Fruit fly (Drosophila melanogaster) whole organism, prepupa: ENCODE measurements around the gene CG34276.
A peak's percentile ranks its signal among the peaks of the same experiment; 100 is the strongest.

Experiments used
- Blimp-1 ChIP-seq: fragments of 200-800 bp; sonication (Bioruptor generic); optimal IDR thresholded peaks from 3 replicates; lab custom pipeline; 2017; ENCODE audit warnings: missing biosample characterization, missing genetic modification characterization, mild to moderate bottlenecking, moderate library complexity, missing genetic modification reagents
- CG10631 ChIP-seq: fragments of 200-800 bp; sonication (Bioruptor generic); optimal IDR thresholded peaks from 2 replicates; lab custom pipeline; 2016; ENCODE audit warnings: missing biosample characterization, missing genetic modification characterization
- CG10669 ChIP-seq: fragments of 200-800 bp; sonication (Bioruptor generic); optimal IDR thresholded peaks from 3 replicates; lab custom pipeline; 2018; ENCODE audit warnings: missing biosample characterization, mild to moderate bottlenecking, missing genetic modification characterization, moderate library complexity
- CG11762 ChIP-seq: fragments of 200-800 bp; sonication (Bioruptor generic); optimal IDR thresholded peaks from 3 replicates; lab custom pipeline; 2016; ENCODE audit warnings: missing biosample characterization, missing genetic modification characterization; ENCODE audit not compliant: insufficient read depth
- CG11902 ChIP-seq: fragments of 200-800 bp; sonication (Bioruptor generic); optimal IDR thresholded peaks from 3 replicates; lab custom pipeline; 2016; ENCODE audit warnings: missing biosample characterization, missing genetic modification characterization
- CG15336 ChIP-seq: fragments of 200-800 bp; sonication (Bioruptor generic); IDR thresholded peaks from 2 replicates; pipeline ENCODE4 v1.3.6; 2022; ENCODE audit warnings: missing biosample characterization, missing genetic modification characterization
- CG16779 ChIP-seq: fragments of 200-800 bp; sonication (Bioruptor generic); optimal IDR thresholded peaks from 3 replicates; lab custom pipeline; 2017; ENCODE audit warnings: missing biosample characterization, mild to moderate bottlenecking, missing genetic modification characterization
- CG31627 ChIP-seq: fragments of 200-800 bp; sonication (Bioruptor generic); optimal IDR thresholded peaks from 3 replicates; lab custom pipeline; 2016; ENCODE audit warnings: missing biosample characterization, missing genetic modification characterization
- CG32006 ChIP-seq: fragments of 200-800 bp; sonication (Bioruptor generic); optimal IDR thresholded peaks from 3 replicates; lab custom pipeline; 2017; ENCODE audit warnings: missing biosample characterization, mild to moderate bottlenecking, missing genetic modification characterization
- CG34406 ChIP-seq: fragments of 200-800 bp; sonication (Bioruptor generic); optimal IDR thresholded peaks from 3 replicates; lab custom pipeline; 2016; ENCODE audit warnings: missing biosample characterization, missing genetic modification characterization
- CG3919 ChIP-seq: fragments of 200-800 bp; sonication (Bioruptor generic); optimal IDR thresholded peaks from 3 replicates; lab custom pipeline; 2016; ENCODE audit warnings: missing biosample characterization, missing genetic modification characterization
- CG4318 ChIP-seq: fragments of 200-800 bp; sonication (Bioruptor generic); optimal IDR thresholded peaks from 3 replicates; lab custom pipeline; 2017; ENCODE audit warnings: missing biosample characterization, mild to moderate bottlenecking, missing genetic modification characterization
- CG6163 ChIP-seq: fragments of 200-800 bp; sonication (Bioruptor generic); IDR thresholded peaks from 3 replicates; pipeline ENCODE4 v1.3.6; 2022; ENCODE audit warnings: missing biosample characterization, missing genetic modification characterization
- CG6276 ChIP-seq: fragments of 200-800 bp; sonication (Bioruptor generic); optimal IDR thresholded peaks from 2 replicates; lab custom pipeline; 2017; ENCODE audit warnings: missing biosample characterization, mild to moderate bottlenecking, missing genetic modification characterization
- CG6792 ChIP-seq: fragments of 200-800 bp; sonication (Bioruptor generic); optimal IDR thresholded peaks from 3 replicates; lab custom pipeline; 2016; ENCODE audit warnings: missing biosample characterization, missing genetic modification characterization
- CG6808 ChIP-seq: fragments of 200-800 bp; sonication (Bioruptor generic); optimal IDR thresholded peaks from 3 replicates; lab custom pipeline; 2017; ENCODE audit warnings: missing biosample characterization, missing genetic modification characterization, mild to moderate bottlenecking, moderate library complexity, missing genetic modification reagents
- CG6854 ChIP-seq: fragments of 200-800 bp; sonication (Bioruptor generic); optimal IDR thresholded peaks from 2 replicates; lab custom pipeline; 2017; ENCODE audit warnings: missing biosample characterization, mild to moderate bottlenecking, missing genetic modification characterization
- CG7368 ChIP-seq: fragments of 200-800 bp; sonication (Bioruptor generic); optimal IDR thresholded peaks from 3 replicates; lab custom pipeline; 2016; ENCODE audit warnings: missing biosample characterization, missing genetic modification characterization
- CG8119 ChIP-seq: fragments of 200-800 bp; sonication (Bioruptor generic); IDR thresholded peaks from 3 replicates; pipeline ENCODE4 v1.3.6; 2022; ENCODE audit warnings: missing biosample characterization, missing genetic modification characterization
- CG8319 ChIP-seq: fragments of 200-800 bp; sonication (Bioruptor generic); optimal IDR thresholded peaks from 3 replicates; lab custom pipeline; 2016; ENCODE audit warnings: missing biosample characterization, missing genetic modification characterization
- CG9139 ChIP-seq: fragments of 200-800 bp; sonication (Bioruptor generic); optimal IDR thresholded peaks from 3 replicates; lab custom pipeline; 2017; ENCODE audit warnings: missing biosample characterization, mild to moderate bottlenecking, missing genetic modification characterization
- Eip75B ChIP-seq: fragments of 200-800 bp; sonication (Bioruptor generic); optimal IDR thresholded peaks from 3 replicates; lab custom pipeline; 2016; ENCODE audit warnings: missing biosample characterization, missing genetic modification characterization
- Eip78C ChIP-seq: fragments of 200-800 bp; sonication (Bioruptor generic); peaks from one replicate; lab custom pipeline; 2016; ENCODE audit warnings: missing biosample characterization, missing genetic modification characterization
- Eip93F ChIP-seq: fragments of 200-800 bp; sonication (Bioruptor generic); optimal IDR thresholded peaks from 2 replicates; lab custom pipeline; 2016; ENCODE audit warnings: missing biosample characterization, mild to moderate bottlenecking, missing genetic modification characterization
- Ets21C ChIP-seq: fragments of 200-800 bp; sonication (Bioruptor generic); optimal IDR thresholded peaks from 3 replicates; lab custom pipeline; 2016; ENCODE audit warnings: missing biosample characterization, missing genetic modification characterization
- Ets96B ChIP-seq: fragments of 200-800 bp; optimal IDR thresholded peaks from 2 replicates; lab custom pipeline; 2019; ENCODE audit warnings: missing biosample characterization, mild to moderate bottlenecking, missing genetic modification characterization, moderate library complexity
- Gug ChIP-seq: fragments of 200-800 bp; sonication (Bioruptor generic); IDR thresholded peaks from 2 replicates; pipeline ENCODE4 v1.3.6; 2022; ENCODE audit warnings: missing biosample characterization, missing genetic modification characterization
- Hr38 ChIP-seq: sonication (Bioruptor generic); optimal IDR thresholded peaks from 2 replicates; lab custom pipeline; 2016; ENCODE audit warnings: missing biosample characterization, missing genetic modification characterization
- Hr4 ChIP-seq: fragments of 200-800 bp; sonication (Bioruptor generic); optimal IDR thresholded peaks from 3 replicates; lab custom pipeline; 2016; ENCODE audit warnings: missing biosample characterization, missing genetic modification characterization
- Met ChIP-seq: fragments of 200-800 bp; sonication (Bioruptor generic); optimal IDR thresholded peaks from 3 replicates; lab custom pipeline; 2016; ENCODE audit warnings: missing biosample characterization, missing genetic modification characterization
- OdsH ChIP-seq: fragments of 200-800 bp; sonication (Bioruptor generic); optimal IDR thresholded peaks from 3 replicates; lab custom pipeline; 2016; ENCODE audit warnings: missing biosample characterization, missing genetic modification characterization
- Smox ChIP-seq: fragments of 200-800 bp; sonication (Bioruptor generic); optimal IDR thresholded peaks from 3 replicates; lab custom pipeline; 2016; ENCODE audit warnings: missing biosample characterization, missing genetic modification characterization
- Sox102F ChIP-seq: fragments of 200-800 bp; sonication (Bioruptor generic); optimal IDR thresholded peaks from 2 replicates; lab custom pipeline; 2016; ENCODE audit warnings: missing biosample characterization, mild to moderate bottlenecking, missing genetic modification characterization
- Sox14 ChIP-seq: fragments of 200-800 bp; sonication (Bioruptor generic); optimal IDR thresholded peaks from 3 replicates; lab custom pipeline; 2016; ENCODE audit warnings: missing biosample characterization, missing genetic modification characterization
- achi ChIP-seq: fragments of 200-800 bp; sonication (Bioruptor generic); optimal IDR thresholded peaks from 3 replicates; lab custom pipeline; 2016; ENCODE audit warnings: missing biosample characterization, missing genetic modification characterization
- acj6 ChIP-seq: fragments of 200-800 bp; sonication (Bioruptor generic); optimal IDR thresholded peaks from 3 replicates; lab custom pipeline; 2016; ENCODE audit warnings: missing biosample characterization, missing genetic modification characterization
- cyc ChIP-seq: fragments of 200-800 bp; sonication (Bioruptor generic); optimal IDR thresholded peaks from 3 replicates; lab custom pipeline; 2016; ENCODE audit warnings: missing biosample characterization, missing genetic modification characterization
- dac ChIP-seq: fragments of 200-800 bp; sonication (Bioruptor generic); optimal IDR thresholded peaks from 2 replicates; lab custom pipeline; 2017; ENCODE audit warnings: missing biosample characterization, mild to moderate bottlenecking, missing genetic modification characterization
- dsx ChIP-seq: fragments of 200-800 bp; optimal IDR thresholded peaks from 3 replicates; lab custom pipeline; 2019; ENCODE audit warnings: missing biosample characterization, mild to moderate bottlenecking, missing genetic modification characterization, moderate library complexity; ENCODE audit not compliant: poor library complexity, severe bottlenecking
- eg ChIP-seq: fragments of 200-800 bp; sonication (Bioruptor generic); IDR thresholded peaks from 3 replicates; pipeline ENCODE4 v1.3.6; 2022; ENCODE audit warnings: missing biosample characterization, missing genetic modification characterization
- esn ChIP-seq: fragments of 200-800 bp; sonication (Bioruptor generic); optimal IDR thresholded peaks from 2 replicates; lab custom pipeline; 2016; ENCODE audit warnings: missing biosample characterization, mild to moderate bottlenecking, missing genetic modification characterization, moderate library complexity
- fd59A ChIP-seq: fragments of 200-800 bp; sonication (Bioruptor generic); optimal IDR thresholded peaks from 2 replicates; lab custom pipeline; 2017; ENCODE audit warnings: missing biosample characterization, mild to moderate bottlenecking, missing genetic modification characterization, missing genetic modification reagents
- fd85E ChIP-seq: fragments of 200-800 bp; sonication (Bioruptor generic); optimal IDR thresholded peaks from 3 replicates; lab custom pipeline; 2016; ENCODE audit warnings: missing biosample characterization, missing genetic modification characterization
- fkh ChIP-seq: fragments of 200-800 bp; sonication (Bioruptor generic); optimal IDR thresholded peaks from 3 replicates; lab custom pipeline; 2017; ENCODE audit warnings: missing biosample characterization, mild to moderate bottlenecking, missing genetic modification characterization, moderate library complexity
- lz ChIP-seq: fragments of 200-800 bp; sonication (Bioruptor generic); optimal IDR thresholded peaks from 3 replicates; lab custom pipeline; 2016; ENCODE audit warnings: missing biosample characterization, missing genetic modification characterization
- net ChIP-seq: fragments of 200-800 bp; sonication (Bioruptor generic); optimal IDR thresholded peaks from 3 replicates; lab custom pipeline; 2016; ENCODE audit warnings: missing biosample characterization, missing genetic modification characterization
- pdm3 ChIP-seq: fragments of 200-800 bp; sonication (Bioruptor generic); optimal IDR thresholded peaks from 3 replicates; lab custom pipeline; 2016; ENCODE audit warnings: missing biosample characterization, missing genetic modification characterization
- salr ChIP-seq, 2 experiments: fragments of 200-800 bp; sonication (Bioruptor generic); optimal IDR thresholded peaks; 3 replicates each; lab custom pipeline; 2016 to 2018; ENCODE audit warnings: missing biosample characterization in 2 of 2, missing genetic modification characterization in 2 of 2, mild to moderate bottlenecking in 1 of 2
- spab ChIP-seq: fragments of 200-800 bp; sonication (Bioruptor generic); optimal IDR thresholded peaks from 2 replicates; lab custom pipeline; 2017; ENCODE audit warnings: missing biosample characterization, mild to moderate bottlenecking, missing genetic modification characterization, missing genetic modification reagents
- ss ChIP-seq, 2 experiments: fragments of 200-800 bp; sonication (Bioruptor generic); optimal IDR thresholded peaks; 2 replicates in 1 of 2; 3 replicates in 1 of 2; lab custom pipeline; 2017 to 2018; ENCODE audit warnings: mild to moderate bottlenecking in 2 of 2, missing biosample characterization in 2 of 2, missing genetic modification characterization in 2 of 2, moderate library complexity in 1 of 2
- svp ChIP-seq: fragments of 200-800 bp; sonication (Bioruptor generic); peaks from one replicate; lab custom pipeline; 2016; ENCODE audit warnings: missing biosample characterization, missing genetic modification characterization
- topi ChIP-seq: fragments of 200-800 bp; sonication (Bioruptor generic); optimal IDR thresholded peaks from 3 replicates; lab custom pipeline; 2016; ENCODE audit warnings: missing biosample characterization, missing genetic modification characterization

The CG34276 gene

dm6 chr3R:15899650-15900049 is 25.8 kb upstream of the CG34276 start:
- TF ChIP-seq Sox14 (GFP tag; lab: Kevin White, UChicago) (peak; percentile 62), topi (peak; percentile 58), CG31627 (GFP tag; lab: Kevin White, UChicago) (peak; percentile 57), dac (GFP tag; lab: Kevin White, UChicago) (peak; percentile 4), CG10669 (GFP tag; lab: Kevin White, UChicago) (peak; percentile 72), fkh (GFP tag; lab: Kevin White, UChicago) (no peak), CG6854 (no peak), salr (GFP tag; optimal IDR thresholded peaks at IDR 0.05; lab: Kevin White, UChicago) (peak; percentile 41 to 59), CG16779 (tag; lab: Kevin White, UChicago) (peak; percentile 0), spab (peak; percentile 63), CG7368 (peak; percentile 56), achi (GFP tag; lab: Kevin White, UChicago) (peak; percentile 60), Eip75B (GFP tag; lab: Kevin White, UChicago) (peak; percentile 71), Ets96B (tag; lab: Kevin White, UChicago) (peak; percentile 75), CG11902 (GFP tag; lab: Kevin White, UChicago) (no peak), cyc (GFP tag; lab: Kevin White, UChicago) (peak; percentile 69), ss (GFP tag; optimal IDR thresholded peaks at IDR 0.05; lab: Kevin White, UChicago) (peak; percentile 47 to 68), Ets21C (GFP tag; lab: Kevin White, UChicago) (peak; percentile 42), eg (GFP tag; lab: Robert Waterston, UW) (peak; percentile 56; the same call in 2 of the 3 replicates), CG32006 (GFP tag; lab: Kevin White, UChicago) (peak; percentile 69), pdm3 (GFP tag; lab: Kevin White, UChicago) (peak; percentile 64), fd85E (no peak), CG10631 (GFP tag; lab: Kevin White, UChicago) (peak; percentile 71), Hr38 (GFP tag; lab: Kevin White, UChicago) (no peak), CG11762 (GFP tag; lab: Kevin White, UChicago) (peak; percentile 50), CG9139 (GFP tag; lab: Kevin White, UChicago) (peak; percentile 42), Eip78C (GFP tag; lab: Kevin White, UChicago) (peak; percentile 90), esn (GFP tag; lab: Kevin White, UChicago) (peak; percentile 67), CG8319 (GFP tag; lab: Kevin White, UChicago) (peak; percentile 52), CG6163 (GFP tag; lab: Robert Waterston, UW) (peak; percentile 71), CG6792 (GFP tag; lab: Kevin White, UChicago) (peak; percentile 57), dsx (GFP tag; lab: Kevin White, UChicago) (peak; percentile 70), fd59A (GFP tag; lab: Kevin White, UChicago) (peak; percentile 41), CG34406 (peak; percentile 31), Blimp-1 (GFP tag; lab: Kevin White, UChicago) (no peak), svp (peak; percentile 75), Eip93F (GFP tag; lab: Kevin White, UChicago) (no peak), Met (GFP tag; lab: Kevin White, UChicago) (peak; percentile 68), Hr4 (GFP tag; lab: Kevin White, UChicago) (peak; percentile 61), net (GFP tag; lab: Kevin White, UChicago) (peak; percentile 58), CG3919 (GFP tag; lab: Kevin White, UChicago) (peak; percentile 75), Smox (GFP tag; lab: Kevin White, UChicago) (peak; percentile 43), OdsH (GFP tag; lab: Kevin White, UChicago) (peak; percentile 73), Sox102F (peak; percentile 43), lz (peak; percentile 70), acj6 (GFP tag; lab: Kevin White, UChicago) (peak; percentile 67), CG4318 (GFP tag; lab: Kevin White, UChicago) (peak; percentile 43), CG15336 (GFP tag; lab: Robert Waterston, UW) (peak; percentile 58), CG6808 (peak; percentile 55), CG8119 (GFP tag; lab: Robert Waterston, UW) (no peak), Gug (GFP tag; lab: Robert Waterston, UW) (peak; percentile 44; the same call in 1 of the 2 replicates), CG6276 (GFP tag; lab: Kevin White, UChicago) (peak; percentile 33)
